Fruit fly (Drosophila melanogaster): ENCODE results near the gene CG14260.

DNA sequence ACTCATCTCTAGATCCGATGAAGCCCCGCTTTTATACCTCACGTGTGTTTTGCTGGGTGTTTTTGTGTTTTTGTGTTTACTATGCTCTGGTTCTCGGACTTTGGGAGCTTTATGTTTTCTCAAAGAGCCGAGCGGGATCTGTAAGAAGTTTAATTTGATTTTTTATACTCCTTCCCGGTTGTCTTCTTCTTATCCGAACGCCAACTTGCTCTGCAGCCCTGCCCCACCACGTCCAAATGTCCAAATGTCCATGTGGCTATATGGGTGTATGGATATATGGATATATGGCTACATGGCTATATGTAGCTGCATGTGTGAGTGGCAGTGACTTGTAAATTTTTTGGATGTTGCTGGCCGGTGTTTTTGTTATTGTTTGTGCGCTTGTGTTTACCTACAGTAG lies 46.4 kb upstream of the CG14260 start:
- TF ChIP-seq insv (optimal IDR thresholded peaks at IDR 0.05) (no peak), Myc (optimal IDR thresholded peaks at IDR 0.05) (no peak), Sin3A (optimal IDR thresholded peaks at IDR 0.05) (no peak), psq (optimal IDR thresholded peaks at IDR 0.05) (no peak), h (optimal IDR thresholded peaks at IDR 0.05) (no peak), ttk (optimal IDR thresholded peaks at IDR 0.05) (no peak)
